Fruit fly (Drosophila melanogaster): ENCODE results near the gene pcx.

The pcx gene

DNA sequence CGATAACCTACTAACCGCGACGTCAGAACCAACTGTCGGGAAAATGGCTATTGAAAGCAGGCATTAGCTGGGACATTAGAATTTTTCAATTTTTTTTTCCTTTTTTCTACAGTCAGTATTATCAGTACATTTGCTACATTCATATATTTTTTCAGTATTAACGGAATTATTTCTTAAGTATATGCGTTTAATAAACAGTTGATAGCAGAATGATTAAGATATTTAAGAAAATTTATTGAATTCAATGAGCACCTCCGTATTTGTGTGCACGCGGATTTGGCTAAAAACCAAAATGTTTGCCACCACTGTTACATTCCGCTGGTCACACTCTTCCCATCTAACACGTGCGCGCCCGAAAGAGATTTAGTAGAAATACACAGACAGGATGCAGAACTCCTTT is 37.4 kb downstream of the pcx start, which contains the start of the genes temp and CG3071 (continued):
- TF ChIP-seq CG10274 (GFP tag; optimal IDR thresholded peaks at IDR 0.05) (no peak), CG10654 (GFP tag; optimal IDR thresholded peaks at IDR 0.05) (peak; percentile 9), CG11398 (GFP tag; optimal IDR thresholded peaks at IDR 0.05) (no peak), HLH3B (GFP tag; IDR thresholded peaks at IDR 0.05) (no peak), CG12769 (tag; optimal IDR thresholded peaks at IDR 0.05) (no peak), CG16779 (GFP tag; IDR thresholded peaks at IDR 0.05) (no peak), fd64A (GFP tag; optimal IDR thresholded peaks at IDR 0.05) (no peak), trem (tag; optimal IDR thresholded peaks at IDR 0.05) (peak; percentile 51), bigmax (GFP tag; optimal IDR thresholded peaks at IDR 0.05) (no peak), az2 (GFP tag; optimal IDR thresholded peaks at IDR 0.05) (peak; percentile 66), Rx (GFP tag; IDR thresholded peaks at IDR 0.05) (no peak), CG8478 (optimal IDR thresholded peaks at IDR 0.05) (no peak), Ravus (GFP tag; IDR thresholded peaks at IDR 0.05) (no peak), CG1647 (GFP tag; optimal IDR thresholded peaks at IDR 0.05) (no peak), danr (GFP tag; IDR thresholded peaks at IDR 0.05) (no peak), CG8924 (tag; optimal IDR thresholded peaks at IDR 0.05) (peak; percentile 61), CG7745 (tag; optimal IDR thresholded peaks at IDR 0.05) (no peak), z (GFP tag; IDR thresholded peaks at IDR 0.05) (no peak), tio (GFP tag; optimal IDR thresholded peaks at IDR 0.05) (no peak), CG5180 (GFP tag; optimal IDR thresholded peaks at IDR 0.05) (peak; percentile 6), Aef1 (GFP tag; IDR thresholded peaks at IDR 0.05) (0 out of 3 replicates have a peak, but pooled peaks have one; percentile 19), hth (optimal IDR thresholded peaks at IDR 0.05) (no peak), chm (GFP tag; IDR thresholded peaks at IDR 0.05) (no peak), Six4 (GFP tag; optimal IDR thresholded peaks at IDR 0.05) (no peak), emc (GFP tag; optimal IDR thresholded peaks at IDR 0.05) (no peak), luna (GFP tag; optimal IDR thresholded peaks at IDR 0.05) (no peak), bbx (GFP tag; IDR thresholded peaks at IDR 0.05; ENCODE audit: partially characterized antibody) (no peak), CG14050 (GFP tag; IDR thresholded peaks at IDR 0.05) (no peak), Dad (GFP tag; optimal IDR thresholded peaks at IDR 0.05) (peak; percentile 28), Ptx1 (GFP tag; IDR thresholded peaks at IDR 0.05) (peak; percentile 70), Drgx (GFP tag; IDR thresholded peaks at IDR 0.05) (0 out of 2 replicates have a peak, but pooled peaks have one; percentile 26), sug (tag; optimal IDR thresholded peaks at IDR 0.05) (peak; percentile 84), Dbx (GFP tag; IDR thresholded peaks at IDR 0.05) (peak; percentile 49; the same call in 2 of the 3 replicates), Atf6 (GFP tag; IDR thresholded peaks at IDR 0.05) (no peak), BEAF-32 (GFP tag; optimal IDR thresholded peaks at IDR 0.05) (peak; percentile 58), lmd (GFP tag; IDR thresholded peaks at IDR 0.05) (peak; percentile 70), Poxn (GFP tag; IDR thresholded peaks at IDR 0.05) (no peak), CG10366 (GFP tag; IDR thresholded peaks at IDR 0.05) (peak; percentile 14; the same call in 1 of the 2 replicates), nerfin-2 (GFP tag; IDR thresholded peaks at IDR 0.05; ENCODE audit: partially characterized antibody) (no peak), CG11504 (tag; optimal IDR thresholded peaks at IDR 0.05) (no peak), bsh (GFP tag; optimal IDR thresholded peaks at IDR 0.05) (peak in 1 of 2 experiments; percentile 40), croc (GFP tag; conservative IDR thresholded peaks at IDR 0.05) (no peak; the same call in 2 of the 3 replicates), p53 (GFP tag; optimal IDR thresholded peaks at IDR 0.05) (peak; percentile 20), CG3838 (GFP tag; optimal IDR thresholded peaks at IDR 0.05) (no peak), h (optimal IDR thresholded peaks at IDR 0.05) (no peak), Rfx (GFP tag; IDR thresholded peaks at IDR 0.05) (peak; percentile 66; the same call in 1 of the 2 replicates), cwo (GFP tag; optimal IDR thresholded peaks at IDR 0.05) (peak; percentile 72), gsb (GFP tag; IDR thresholded peaks at IDR 0.05) (no peak), MTF-1 (GFP tag; optimal IDR thresholded peaks at IDR 0.05; ENCODE audit: borderline replicate concordance) (no peak), CG17802 (tag; optimal IDR thresholded peaks at IDR 0.05) (no peak), otp (GFP tag; IDR thresholded peaks at IDR 0.05) (no peak), ssp (GFP tag; IDR thresholded peaks at IDR 0.05) (peak; percentile 62), Med (GFP tag) (peak; percentile 88)
